Worm (Caenorhabditis elegans) whole organism, L2 larva: ENCODE results near the gene ttr-7.

Experiments used
- R02D3.7 ChIP-seq: fragments of 150-350 bp; optimal IDR thresholded peaks from 2 replicates; lab custom pipeline; 2014; ENCODE audit warnings: missing biosample characterization, missing genetic modification characterization
- egl-27 ChIP-seq: sonication (generic microtip); optimal IDR thresholded peaks from 3 replicates; lab custom pipeline; 2017; ENCODE audit warnings: missing biosample characterization, missing genetic modification reagents, missing genetic modification characterization
- elt-1 ChIP-seq: fragments of 150-350 bp; optimal IDR thresholded peaks from 2 replicates; lab custom pipeline; 2014; ENCODE audit warnings: missing biosample characterization, missing genetic modification characterization
- elt-3 ChIP-seq: sonication (generic microtip); optimal IDR thresholded peaks from 2 replicates; lab custom pipeline; 2017; ENCODE audit warnings: missing biosample characterization, missing genetic modification characterization
- lin-39 ChIP-seq: fragments of 150-350 bp; optimal IDR thresholded peaks from 2 replicates; lab custom pipeline; 2014; ENCODE audit warnings: missing biosample characterization, missing genetic modification reagents, missing genetic modification characterization
- lsy-2 ChIP-seq, 2 experiments: fragments of 150-350 bp in 1 of 2; sonication (generic microtip) in 1 of 2; optimal IDR thresholded peaks; 2 replicates each; lab custom pipeline; 2014 to 2017; ENCODE audit warnings: missing biosample characterization in 2 of 2, missing genetic modification characterization in 2 of 2
- sma-3 ChIP-seq: sonication (generic microtip); optimal IDR thresholded peaks from 2 replicates; lab custom pipeline; 2016; ENCODE audit warnings: missing genetic modification reagents, missing genetic modification characterization, missing compliant biosample characterization
- snpc-4 ChIP-seq: fragments of 150-350 bp; optimal IDR thresholded peaks from 2 replicates; lab custom pipeline; 2014; ENCODE audit warnings: missing biosample characterization, missing genetic modification characterization
- unc-39 ChIP-seq: fragments of 150-350 bp; optimal IDR thresholded peaks from 2 replicates; lab custom pipeline; 2014; ENCODE audit warnings: missing biosample characterization, missing genetic modification characterization
- ztf-11 ChIP-seq: sonication (generic microtip); optimal IDR thresholded peaks from 2 replicates; lab custom pipeline; 2017; ENCODE audit warnings: missing biosample characterization, missing genetic modification characterization
- ztf-4 ChIP-seq: fragments of 150-350 bp; optimal IDR thresholded peaks from 2 replicates; lab custom pipeline; 2014; ENCODE audit warnings: missing biosample characterization, missing genetic modification characterization

DNA sequence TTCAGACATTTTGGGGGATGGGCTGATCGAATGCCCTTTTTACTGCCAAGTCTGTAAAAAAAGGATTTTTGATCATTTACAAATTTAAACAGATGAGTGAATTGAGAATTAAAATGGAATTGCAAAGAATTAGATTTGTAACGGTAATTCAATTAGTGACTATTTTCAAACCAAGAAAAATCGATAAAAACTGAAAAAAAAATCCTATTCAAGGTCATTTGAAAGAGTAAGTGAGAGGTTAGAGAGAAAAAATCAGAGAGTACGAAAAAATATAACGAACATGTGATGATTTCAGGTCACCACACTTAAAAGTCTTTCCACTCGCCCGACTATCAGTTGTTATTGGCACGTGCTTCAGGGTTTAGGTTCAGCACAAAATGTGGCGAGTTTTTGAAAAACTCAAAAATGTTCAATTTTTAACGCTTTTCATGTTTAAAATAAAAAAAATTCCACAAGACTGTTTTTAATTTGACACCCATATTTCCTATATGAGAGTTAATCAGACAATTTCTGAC lies 14.5 kb downstream of the ttr-7 start, which contains the start of gene T19C3.4:
- TF ChIP-seq ztf-4 (tag; lab: Kevin White, UChicago): no peak
- no peak for TF ChIP-seq elt-3
- TF ChIP-seq snpc-4 (tag; lab: Kevin White, UChicago): no peak
- TF ChIP-seq R02D3.7 (tag; lab: Kevin White, UChicago): no peak
- TF ChIP-seq ztf-11 (tag; lab: Kevin White, UChicago): no peak
- TF ChIP-seq lin-39 (tag; lab: Kevin White, UChicago): no peak
- TF ChIP-seq sma-3 (GFP tag; lab: Kevin White, UChicago): no peak
- no peak for TF ChIP-seq lsy-2 (tag; optimal IDR thresholded peaks at IDR 0.05; lab: Kevin White, UChicago)
- no peak for TF ChIP-seq egl-27 (tag; lab: Kevin White, UChicago)
- no peak for TF ChIP-seq unc-39 (tag; lab: Kevin White, UChicago)
- no peak for TF ChIP-seq elt-1
